Worm (Caenorhabditis elegans) whole organism, L3 larva: ENCODE data around the gene F07C4.11.

Experiments
- ZK546.5 ChIP-seq: sonication (generic microtip); optimal IDR thresholded peaks from 2 replicates; lab custom pipeline; 2017; ENCODE audit warnings: missing biosample characterization, missing genetic modification characterization
- aly-2 ChIP-seq: fragments of 150-350 bp; optimal IDR thresholded peaks from 2 replicates; lab custom pipeline; 2014; ENCODE audit warnings: missing biosample characterization, missing genetic modification characterization
- ama-1 ChIP-seq: fragments of 150-350 bp; optimal IDR thresholded peaks from 2 replicates; lab custom pipeline; 2018
- ceh-28 ChIP-seq: fragments of 150-350 bp; optimal IDR thresholded peaks from 2 replicates; lab custom pipeline; 2014; ENCODE audit warnings: missing biosample characterization, missing genetic modification reagents, missing genetic modification characterization
- ceh-9 ChIP-seq: sonication (generic microtip); optimal IDR thresholded peaks from 2 replicates; lab custom pipeline; 2018; ENCODE audit warnings: missing biosample characterization, missing genetic modification characterization
- daf-12 ChIP-seq: fragments of 150-350 bp; optimal IDR thresholded peaks from 2 replicates; lab custom pipeline; 2014; ENCODE audit warnings: missing biosample characterization, missing genetic modification reagents, missing genetic modification characterization
- egl-5 ChIP-seq: fragments of 150-350 bp; optimal IDR thresholded peaks from 2 replicates; lab custom pipeline; 2017; ENCODE audit warnings: missing biosample characterization, missing genetic modification reagents, missing genetic modification characterization, inconsistent platforms
- elt-2 ChIP-seq: sonication (generic microtip); optimal IDR thresholded peaks from 2 replicates; lab custom pipeline; 2016; ENCODE audit warnings: missing genetic modification reagents, mild to moderate bottlenecking, missing genetic modification characterization, missing compliant biosample characterization
- elt-3 ChIP-seq, 3 experiments: fragments of 150-350 bp in 1 of 3; sonication (generic microtip) in 2 of 3; optimal IDR thresholded peaks; 2 replicates in 2 of 3; 4 replicates in 1 of 3; lab custom pipeline; 2014 to 2017; ENCODE audit warnings: missing biosample characterization in 3 of 3, missing genetic modification characterization in 3 of 3
- eor-1 ChIP-seq, 2 experiments: fragments of 150-350 bp; optimal IDR thresholded peaks; 2 replicates each; lab custom pipeline; 2014 to 2018; ENCODE audit warnings: missing biosample characterization in 2 of 2, missing genetic modification characterization in 2 of 2
- fkh-10 ChIP-seq: sonication (generic microtip); optimal IDR thresholded peaks from 2 replicates; lab custom pipeline; 2017; ENCODE audit warnings: missing biosample characterization, missing genetic modification reagents, missing genetic modification characterization
- fkh-2 ChIP-seq: fragments of 150-350 bp; optimal IDR thresholded peaks from 2 replicates; lab custom pipeline; 2014; ENCODE audit warnings: missing biosample characterization, missing genetic modification reagents, missing genetic modification characterization
- fos-1 ChIP-seq: fragments of 150-350 bp; optimal IDR thresholded peaks from 2 replicates; lab custom pipeline; 2014; ENCODE audit warnings: missing biosample characterization, missing genetic modification characterization
- lin-15B ChIP-seq: fragments of 150-350 bp; optimal IDR thresholded peaks from 2 replicates; lab custom pipeline; 2014; ENCODE audit warnings: missing biosample characterization, missing genetic modification characterization
- lin-39 ChIP-seq: fragments of 150-350 bp; optimal IDR thresholded peaks from 2 replicates; lab custom pipeline; 2018; ENCODE audit warnings: missing biosample characterization, missing genetic modification reagents, missing genetic modification characterization
- lsy-12 ChIP-seq: sonication (generic microtip); optimal IDR thresholded peaks from 2 replicates; lab custom pipeline; 2016; ENCODE audit warnings: mild to moderate bottlenecking, missing genetic modification characterization, missing compliant biosample characterization
- mdl-1 ChIP-seq: fragments of 150-350 bp; optimal IDR thresholded peaks from 2 replicates; lab custom pipeline; 2014; ENCODE audit warnings: missing biosample characterization, missing genetic modification characterization
- mml-1 ChIP-seq: fragments of 150-350 bp; sonication (generic microtip); optimal IDR thresholded peaks from 3 replicates; lab custom pipeline; 2014; ENCODE audit warnings: missing biosample characterization, missing genetic modification characterization
- nfya-1 ChIP-seq: sonication (generic microtip); optimal IDR thresholded peaks from 2 replicates; lab custom pipeline; 2017; ENCODE audit warnings: missing genetic modification characterization, mild to moderate bottlenecking, missing compliant biosample characterization, antibody characterized with exemption, moderate library complexity; ENCODE audit not compliant: insufficient read depth
- nhr-11 ChIP-seq: fragments of 150-350 bp; optimal IDR thresholded peaks from 2 replicates; lab custom pipeline; 2014; ENCODE audit warnings: missing biosample characterization, missing genetic modification characterization
- nhr-12 ChIP-seq: fragments of 150-350 bp; optimal IDR thresholded peaks from 2 replicates; lab custom pipeline; 2014; ENCODE audit warnings: missing biosample characterization, missing genetic modification characterization
- nhr-23 ChIP-seq: fragments of 150-350 bp; optimal IDR thresholded peaks from 2 replicates; lab custom pipeline; 2014; ENCODE audit warnings: missing biosample characterization, missing genetic modification reagents, missing genetic modification characterization
- nhr-237 ChIP-seq: fragments of 150-350 bp; optimal IDR thresholded peaks from 2 replicates; lab custom pipeline; 2014; ENCODE audit warnings: missing biosample characterization, missing genetic modification characterization
- nhr-25 ChIP-seq: sonication (generic microtip); optimal IDR thresholded peaks from 2 replicates; lab custom pipeline; 2017; ENCODE audit warnings: missing biosample characterization, missing genetic modification characterization
- nhr-28 ChIP-seq: fragments of 150-350 bp; optimal IDR thresholded peaks from 2 replicates; lab custom pipeline; 2014; ENCODE audit warnings: missing biosample characterization, missing genetic modification characterization
- nhr-43 ChIP-seq: sonication (generic microtip); optimal IDR thresholded peaks from 2 replicates; lab custom pipeline; 2016; ENCODE audit warnings: mild to moderate bottlenecking, missing genetic modification characterization, missing compliant biosample characterization; ENCODE audit not compliant: poor library complexity, severe bottlenecking
- nhr-67 ChIP-seq: fragments of 150-350 bp; optimal IDR thresholded peaks from 2 replicates; lab custom pipeline; 2014; ENCODE audit warnings: missing biosample characterization, missing genetic modification characterization
- nhr-76 ChIP-seq: fragments of 150-350 bp; sonication (generic microtip); optimal IDR thresholded peaks from 5 replicates; lab custom pipeline; 2014; ENCODE audit warnings: missing biosample characterization, missing genetic modification characterization
- nhr-77 ChIP-seq: fragments of 150-350 bp; optimal IDR thresholded peaks from 2 replicates; lab custom pipeline; 2014; ENCODE audit warnings: missing biosample characterization, missing genetic modification characterization
- pqm-1 ChIP-seq: fragments of 150-350 bp; optimal IDR thresholded peaks from 2 replicates; lab custom pipeline; 2017; ENCODE audit warnings: missing biosample characterization, missing genetic modification characterization, inconsistent platforms
- sea-2 ChIP-seq: fragments of 150-350 bp; sonication (generic microtip); optimal IDR thresholded peaks from 4 replicates; lab custom pipeline; 2014; ENCODE audit warnings: missing biosample characterization, missing genetic modification reagents, missing genetic modification characterization
- skn-1 ChIP-seq: fragments of 150-350 bp; optimal IDR thresholded peaks from 2 replicates; lab custom pipeline; 2014; ENCODE audit warnings: missing biosample characterization, missing genetic modification characterization
- snpc-4 ChIP-seq: fragments of 150-350 bp; optimal IDR thresholded peaks from 2 replicates; lab custom pipeline; 2014; ENCODE audit warnings: missing biosample characterization, missing genetic modification characterization
- unc-62 ChIP-seq: fragments of 150-350 bp; sonication (generic microtip); optimal IDR thresholded peaks from 4 replicates; lab custom pipeline; 2014; ENCODE audit warnings: missing biosample characterization, missing genetic modification reagents, missing genetic modification characterization
- zag-1 ChIP-seq: fragments of 150-350 bp; optimal IDR thresholded peaks from 2 replicates; lab custom pipeline; 2014; ENCODE audit warnings: missing biosample characterization, missing genetic modification characterization
- ztf-11 ChIP-seq: fragments of 150-350 bp; optimal IDR thresholded peaks from 2 replicates; lab custom pipeline; 2014; ENCODE audit warnings: missing biosample characterization, missing genetic modification characterization

Gene F07C4.11

DNA sequence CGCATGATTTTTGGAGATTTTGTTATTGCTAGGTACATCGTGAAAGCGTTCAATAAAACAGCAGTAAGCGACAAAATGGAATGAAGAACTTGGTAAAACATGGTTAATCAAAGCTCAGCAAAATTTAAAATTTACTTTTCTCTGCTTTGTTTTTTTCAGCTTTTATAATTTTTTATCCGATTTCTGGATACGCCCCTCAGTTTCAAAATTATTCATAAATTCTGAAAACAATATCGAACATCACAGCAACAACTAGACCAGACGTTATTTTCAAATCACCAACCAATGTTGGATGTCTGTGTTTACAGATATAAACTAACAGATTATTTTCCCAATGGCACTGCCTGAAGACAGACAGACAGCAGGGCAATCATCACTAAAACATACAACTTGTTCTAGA lies 8.7 kb downstream of the F07C4.11 start, which contains the start of gene srd-31:
TSS of gene srd-31 (minus strand) at position 101 of the 400 bp plus-strand sequence.
- no peak for TF ChIP-seq nfya-1 (tag; lab: Kevin White, UChicago)
- TF ChIP-seq elt-2: no peak
- TF ChIP-seq nhr-67 (tag; lab: Kevin White, UChicago): no peak
- no peak for TF ChIP-seq ZK546.5 (tag; lab: Kevin White, UChicago)
- TF ChIP-seq ceh-28 (tag; lab: Kevin White, UChicago): no peak
- TF ChIP-seq zag-1 (tag; lab: Kevin White, UChicago): no peak
- TF ChIP-seq ztf-11 (tag; lab: Kevin White, UChicago): no peak
- TF ChIP-seq fos-1 (tag; lab: Kevin White, UChicago): no peak
- TF ChIP-seq aly-2 (tag; lab: Kevin White, UChicago): no peak
- TF ChIP-seq nhr-11: no peak
- TF ChIP-seq ceh-9 (tag; lab: Kevin White, UChicago): no peak
- no peak for TF ChIP-seq daf-12 (tag; lab: Kevin White, UChicago)
- no peak for TF ChIP-seq skn-1
- TF ChIP-seq ama-1 (lab: Kevin White, UChicago): no peak
- TF ChIP-seq, all 47 proteins: peak for 0

DNA sequence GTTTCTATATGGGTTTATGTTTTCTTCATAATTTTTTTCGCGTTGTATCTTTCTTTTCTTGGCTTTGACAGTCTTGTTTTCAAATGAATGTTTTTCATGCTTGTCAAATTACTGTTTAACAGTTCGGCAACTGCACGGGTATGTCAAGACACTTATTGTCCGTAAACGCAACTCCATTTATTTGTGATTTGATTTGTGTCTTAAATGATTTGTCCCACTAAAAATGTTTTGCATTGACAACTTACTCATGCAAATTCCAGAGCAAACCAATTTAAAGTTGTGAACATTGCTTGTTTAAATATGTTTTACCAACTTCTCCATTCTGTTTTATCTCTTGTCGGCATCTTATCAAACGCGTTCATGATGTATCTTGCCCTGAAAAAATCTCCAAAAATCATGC lies 11.6 kb downstream of the F07C4.11 start, which contains the start of gene srd-25:
TSS of gene srd-25 (plus strand) at position 301 of the 400 bp plus-strand sequence.
- TF ChIP-seq unc-62 (GFP tag; lab: Kevin White, UChicago): no peak
- no peak for TF ChIP-seq nhr-77 (tag; lab: Kevin White, UChicago)
- no peak for TF ChIP-seq ZK546.5 (tag; lab: Kevin White, UChicago)
- no peak for TF ChIP-seq fkh-2 (tag; lab: Kevin White, UChicago)
- no peak for TF ChIP-seq nhr-23

DNA sequence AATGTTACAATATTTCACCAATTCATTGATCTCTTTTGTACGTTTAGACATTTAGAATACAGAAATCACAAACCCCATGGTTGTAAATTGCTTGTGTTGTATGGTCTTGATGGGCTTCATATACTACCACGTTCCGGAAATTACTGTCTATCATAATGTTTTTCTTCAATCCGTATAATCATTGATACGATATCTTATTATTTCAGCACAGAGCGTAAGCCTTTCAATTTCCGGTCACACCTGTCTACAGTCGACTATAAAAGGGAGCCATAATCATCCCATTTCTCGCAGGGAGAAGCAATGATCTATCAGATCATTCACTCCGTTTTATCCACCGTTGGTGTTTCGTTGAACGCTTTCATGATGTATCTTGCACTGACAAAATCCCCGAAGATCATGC lies 13.8 kb downstream of the F07C4.11 start, which contains the start of gene srd-30:
TSS of gene srd-30 (plus strand) at position 301 of the 400 bp plus-strand sequence.
- TF ChIP-seq nhr-12 (tag; lab: Kevin White, UChicago) (no peak), pqm-1 (tag; lab: Kevin White, UChicago) (no peak), fkh-10 (GFP tag; lab: Kevin White, UChicago) (no peak), nhr-25 (tag; lab: Kevin White, UChicago) (no peak), sea-2 (no peak), elt-2 (no peak), nhr-43 (tag; lab: Kevin White, UChicago) (no peak), nhr-237 (tag; lab: Kevin White, UChicago) (no peak), zag-1 (tag; lab: Kevin White, UChicago) (no peak), nhr-23 (no peak), elt-3 (tag; optimal IDR thresholded peaks at IDR 0.05; lab: Kevin White, UChicago) (no peak), snpc-4 (no peak), unc-62 (GFP tag; lab: Kevin White, UChicago) (no peak), skn-1 (no peak), nhr-11 (no peak), mml-1 (tag; lab: Kevin White, UChicago) (no peak), ztf-11 (tag; lab: Kevin White, UChicago) (no peak), lin-39 (tag; lab: Kevin White, UChicago) (no peak), lin-15B (tag; lab: Kevin White, UChicago) (no peak)

DNA sequence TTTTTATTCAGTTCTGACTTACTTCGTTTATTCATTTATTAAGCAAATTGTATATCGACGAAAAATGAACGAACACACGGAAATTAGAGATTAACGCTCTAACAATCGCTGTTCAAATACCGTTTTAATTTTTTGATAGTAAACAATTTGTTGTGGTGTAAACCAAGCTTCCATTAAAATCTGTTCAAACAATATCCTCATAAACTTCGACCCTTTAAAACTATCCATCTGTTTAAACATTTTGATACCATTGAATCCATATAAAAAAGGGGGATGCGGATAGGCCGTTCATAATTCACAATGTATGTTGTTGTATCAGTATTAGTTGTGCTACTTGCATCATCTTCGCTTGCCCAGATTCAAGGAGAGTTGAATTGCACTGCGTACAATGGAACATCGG lies 16.8 kb downstream of the F07C4.11 start, which contains the start of gene F07C4.6:
TSS of gene F07C4.6 (plus strand) at position 301 of the 400 bp plus-strand sequence.
- TF ChIP-seq skn-1 (no peak), pqm-1 (tag; lab: Kevin White, UChicago) (no peak), lin-39 (tag; lab: Kevin White, UChicago) (no peak), ceh-28 (tag; lab: Kevin White, UChicago) (no peak), ceh-9 (tag; lab: Kevin White, UChicago) (no peak), nhr-76 (tag; lab: Kevin White, UChicago) (no peak)

DNA sequence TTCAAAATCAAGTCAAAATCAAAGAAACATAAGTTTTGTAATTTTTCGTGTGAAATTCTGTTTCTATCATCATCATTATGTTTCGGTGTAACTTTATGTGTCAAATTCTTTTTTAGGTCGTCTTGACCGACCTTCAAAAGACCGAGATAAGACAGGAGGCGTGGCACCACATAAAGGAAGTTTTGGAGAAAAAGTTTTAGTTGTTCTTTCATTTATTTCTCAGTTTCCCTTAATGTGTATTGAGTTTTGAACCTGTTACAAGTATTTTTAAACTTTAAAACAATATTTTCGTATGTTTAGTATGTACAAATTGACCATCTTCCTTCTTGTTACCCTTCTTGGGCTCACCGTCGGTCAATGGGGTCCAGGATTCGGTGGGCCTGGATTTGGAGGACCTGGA lies 18.7 kb downstream of the F07C4.11 start, which contains the start of gene grsp-4:
TSS of gene grsp-4 (plus strand) at position 301 of the 400 bp plus-strand sequence.
- TF ChIP-seq egl-5: no peak
- TF ChIP-seq skn-1: no peak
- TF ChIP-seq eor-1 (tag; optimal IDR thresholded peaks at IDR 0.05; lab: Kevin White, UChicago): no peak
- TF ChIP-seq nhr-237 (tag; lab: Kevin White, UChicago): no peak
- TF ChIP-seq nhr-43 (tag; lab: Kevin White, UChicago): no peak
- TF ChIP-seq lin-39 (tag; lab: Kevin White, UChicago): no peak
- no peak for TF ChIP-seq mdl-1 (tag; lab: Kevin White, UChicago)
- TF ChIP-seq nhr-77 (tag; lab: Kevin White, UChicago): no peak
- no peak for TF ChIP-seq ceh-28 (tag; lab: Kevin White, UChicago)
- no peak for TF ChIP-seq zag-1 (tag; lab: Kevin White, UChicago)
- TF ChIP-seq ceh-9 (tag; lab: Kevin White, UChicago): no peak
- TF ChIP-seq lsy-12 (tag; lab: Kevin White, UChicago): no peak
- no peak for TF ChIP-seq nhr-12 (tag; lab: Kevin White, UChicago)
- no peak for TF ChIP-seq pqm-1 (tag; lab: Kevin White, UChicago)
- no peak for TF ChIP-seq nhr-23
- no peak for TF ChIP-seq unc-62 (GFP tag; lab: Kevin White, UChicago)
- no peak for TF ChIP-seq nhr-28 (tag; lab: Kevin White, UChicago)
